Worm (Caenorhabditis elegans) whole organism, late embryonic: ENCODE results near the gene R03D7.2.

Experiments
- K02D7.2 ChIP-seq: sonication (generic microtip); optimal IDR thresholded peaks from 2 replicates; lab custom pipeline; 2017; ENCODE audit warnings: mild to moderate bottlenecking, missing genetic modification characterization, missing compliant biosample characterization
- Y22D7AL.16 ChIP-seq: sonication (generic microtip); optimal IDR thresholded peaks from 2 replicates; lab custom pipeline; 2016; ENCODE audit warnings: missing genetic modification characterization, missing compliant biosample characterization
- ama-1 ChIP-seq: fragments of 150-350 bp; optimal IDR thresholded peaks from 2 replicates; lab custom pipeline; 2014
- ceh-9 ChIP-seq: sonication (generic microtip); optimal IDR thresholded peaks from 2 replicates; lab custom pipeline; 2016; ENCODE audit warnings: mild to moderate bottlenecking, missing genetic modification characterization, inconsistent platforms, missing compliant biosample characterization
- hlh-15 ChIP-seq: sonication (generic microtip); optimal IDR thresholded peaks from 2 replicates; lab custom pipeline; 2016; ENCODE audit warnings: missing genetic modification characterization, missing compliant biosample characterization
- mec-3 ChIP-seq: sonication (generic microtip); optimal IDR thresholded peaks from 2 replicates; lab custom pipeline; 2016; ENCODE audit warnings: borderline replicate concordance, missing genetic modification characterization, missing compliant biosample characterization
- pqm-1 ChIP-seq: sonication (generic microtip); optimal IDR thresholded peaks from 2 replicates; lab custom pipeline; 2016; ENCODE audit warnings: missing genetic modification characterization, missing compliant biosample characterization
- unc-3 ChIP-seq, 2 experiments: fragments of 200-800 bp in 1 of 2; sonication (Bioruptor generic) in 1 of 2; sonication (generic microtip) in 1 of 2; conservative IDR thresholded peaks in 1 of 2; optimal IDR thresholded peaks in 1 of 2; 2 replicates each; pipeline versions ENCODE4 v1.3.6 to Lab custom; 2016 to 2022; ENCODE audit warnings: missing compliant biosample characterization in 2 of 2, missing genetic modification characterization in 2 of 2, missing genetic modification reagents in 1 of 2

ce11 chrII:10910219-10910618, 24.8 kb downstream of the R03D7.2 start, which contains the start of gene sra-11:
- TF ChIP-seq pqm-1 (no peak), ceh-9 (no peak), mec-3 (tag; lab: Kevin White, UChicago) (no peak), ama-1 (lab: Kevin White, UChicago) (no peak), unc-3 (GFP tag; conservative IDR thresholded peaks at IDR 0.05; lab: Robert Waterston, UW) (no peak), unc-3 (tag; optimal IDR thresholded peaks at IDR 0.05; lab: Kevin White, UChicago) (no peak), K02D7.2 (no peak), hlh-15 (tag; lab: Kevin White, UChicago) (no peak), Y22D7AL.16 (tag; lab: Kevin White, UChicago) (no peak)
